Fruit fly (Drosophila melanogaster) whole organism, adult: ENCODE data around the gene CG8188.

ENCODE experiments used
- CG7101 ChIP-seq: fragments of 200-800 bp; sonication (Bioruptor generic); optimal IDR thresholded peaks from 2 replicates; lab custom pipeline; 2018; ENCODE audit warnings: missing biosample characterization, mild to moderate bottlenecking, missing genetic modification characterization, moderate library complexity
- Hr96 ChIP-seq: fragments of 200-800 bp; sonication (Bioruptor generic); optimal IDR thresholded peaks from 2 replicates; lab custom pipeline; 2016; ENCODE audit warnings: missing biosample characterization, missing genetic modification characterization
- bab1 ChIP-seq: fragments of 200-800 bp; sonication (Bioruptor generic); optimal IDR thresholded peaks from 3 replicates; lab custom pipeline; 2019; ENCODE audit warnings: missing biosample characterization, mild to moderate bottlenecking, missing genetic modification characterization, moderate library complexity
- tj ChIP-seq: fragments of 200-800 bp; sonication (Bioruptor generic); optimal IDR thresholded peaks from 3 replicates; lab custom pipeline; 2017; ENCODE audit warnings: missing biosample characterization, mild to moderate bottlenecking, missing genetic modification characterization, moderate library complexity

DNA sequence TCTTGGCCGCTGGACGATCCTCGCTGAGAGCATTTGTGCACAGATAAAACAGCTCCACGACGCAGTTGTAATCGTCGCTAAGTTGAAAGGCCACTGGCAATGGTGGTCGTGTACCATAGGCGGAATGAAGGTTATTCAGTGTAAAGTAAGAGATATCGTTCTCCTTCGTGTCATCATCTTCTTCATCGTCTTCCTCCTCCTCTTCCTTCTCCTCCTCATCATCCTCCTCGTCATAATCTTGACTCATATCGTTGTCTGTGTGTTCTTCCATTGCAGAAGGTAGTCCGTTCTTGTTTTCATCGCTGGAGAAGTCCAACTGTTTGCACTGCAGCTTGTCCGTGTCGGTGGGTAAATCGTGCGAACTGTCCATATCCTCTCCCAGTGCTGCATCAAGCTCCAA is 4.9 kb upstream of the CG8188 start:
- TF ChIP-seq Hr96 (GFP tag; lab: Kevin White, UChicago) (no peak), CG7101 (no peak), bab1 (no peak), tj (GFP tag; lab: Kevin White, UChicago) (no peak)
